Worm (Caenorhabditis elegans) whole organism, L1 larva: ENCODE measurements around the gene srj-18.

Source experiments
- F16B12.6 ChIP-seq: fragments of 150-350 bp; optimal IDR thresholded peaks from 2 replicates; lab custom pipeline; 2014; ENCODE audit warnings: missing biosample characterization, missing genetic modification characterization
- elt-3 ChIP-seq, 6 experiments: fragments of 150-350 bp in 1 of 6; sonication (generic microtip); optimal IDR thresholded peaks; 2 replicates each; lab custom pipeline; 2017 to 2018; ENCODE audit warnings: missing biosample characterization in 6 of 6, missing genetic modification characterization in 6 of 6, inconsistent platforms in 1 of 6
- fos-1 ChIP-seq: fragments of 150-350 bp; optimal IDR thresholded peaks from 2 replicates; lab custom pipeline; 2014; ENCODE audit warnings: missing biosample characterization, missing genetic modification characterization
- lir-3 ChIP-seq: sonication (generic microtip); optimal IDR thresholded peaks from 2 replicates; lab custom pipeline; 2016; ENCODE audit warnings: mild to moderate bottlenecking, missing genetic modification characterization, moderate library complexity, missing compliant biosample characterization; ENCODE audit not compliant: poor library complexity
- nhr-12 ChIP-seq: sonication (generic microtip); optimal IDR thresholded peaks from 2 replicates; lab custom pipeline; 2017; ENCODE audit warnings: missing biosample characterization, missing genetic modification characterization
- nhr-28 ChIP-seq: fragments of 150-350 bp; optimal IDR thresholded peaks from 2 replicates; lab custom pipeline; 2014; ENCODE audit warnings: missing biosample characterization, missing genetic modification characterization
- nhr-47 ChIP-seq: sonication (generic microtip); optimal IDR thresholded peaks from 2 replicates; lab custom pipeline; 2016; ENCODE audit warnings: mild to moderate bottlenecking, missing genetic modification characterization, moderate library complexity, missing compliant biosample characterization
- skn-1 ChIP-seq: fragments of 150-350 bp; optimal IDR thresholded peaks from 2 replicates; lab custom pipeline; 2014; ENCODE audit warnings: missing biosample characterization, missing genetic modification characterization
- snpc-4 ChIP-seq: fragments of 150-350 bp; optimal IDR thresholded peaks from 2 replicates; lab custom pipeline; 2014; ENCODE audit warnings: missing biosample characterization, missing genetic modification characterization
- sox-4 ChIP-seq: sonication (generic microtip); optimal IDR thresholded peaks from 2 replicates; lab custom pipeline; 2016; ENCODE audit warnings: missing genetic modification characterization, missing compliant biosample characterization
- unc-130 ChIP-seq: fragments of 150-350 bp; optimal IDR thresholded peaks from 2 replicates; lab custom pipeline; 2017; ENCODE audit warnings: missing biosample characterization, missing genetic modification characterization, inconsistent platforms

ce11 chrV:2738174-2738573, 36.0 kb upstream of the srj-18 start, which contains the start of gene srg-56:
- TF ChIP-seq nhr-47 (tag; lab: Kevin White, UChicago) (no peak), fos-1 (tag; lab: Kevin White, UChicago) (no peak), nhr-28 (tag; lab: Kevin White, UChicago) (no peak), skn-1 (tag; lab: Kevin White, UChicago) (no peak), elt-3 (tag; optimal IDR thresholded peaks at IDR 0.05; lab: Kevin White, UChicago) (no peak), F16B12.6 (tag; lab: Kevin White, UChicago) (no peak), sox-4 (tag; lab: Kevin White, UChicago) (no peak), lir-3 (no peak), unc-130 (tag; lab: Kevin White, UChicago) (no peak), nhr-12 (tag; lab: Kevin White, UChicago) (no peak), snpc-4 (tag; lab: Kevin White, UChicago) (no peak)
